Worm (Caenorhabditis elegans): Measurements from ENCODE around the gene hlh-34.

- TF ChIP-seq spr-1 (tag; optimal IDR thresholded peaks at IDR 0.05): peak; percentile 30
- peak; percentile 52 for TF ChIP-seq nhr-76 (tag; optimal IDR thresholded peaks at IDR 0.05)
- TF ChIP-seq mep-1 (tag; optimal IDR thresholded peaks at IDR 0.05): peak; percentile 89
- no peak for TF ChIP-seq ztf-11 (tag; optimal IDR thresholded peaks at IDR 0.05)
- no peak for TF ChIP-seq F26F4.8 (GFP tag; conservative IDR thresholded peaks at IDR 0.05)
- peak; percentile 69 for TF ChIP-seq fos-1 (tag; optimal IDR thresholded peaks at IDR 0.05)
- peak; percentile 68 for TF ChIP-seq pha-4 (GFP tag; IDR thresholded peaks at IDR 0.05)
- no peak for TF ChIP-seq pha-4 (tag; optimal IDR thresholded peaks at IDR 0.05)
Measured at ce11 chrV:13658577-13658976, 48.6 kb downstream of the hlh-34 start.
